Worm (Caenorhabditis elegans): Measurements from ENCODE around the gene hlh-15.

ce11 chrX:2430317-2430716 is 17.1 kb upstream of the hlh-15 start:
- TF ChIP-seq mdl-1 (tag; optimal IDR thresholded peaks at IDR 0.05): no peak
- TF ChIP-seq egl-13 (tag; optimal IDR thresholded peaks at IDR 0.05): no peak
- no peak for TF ChIP-seq nhr-11 (tag; optimal IDR thresholded peaks at IDR 0.05)
- TF ChIP-seq lin-39 (tag; optimal IDR thresholded peaks at IDR 0.05): no peak
- no peak for TF ChIP-seq egl-27 (tag; optimal IDR thresholded peaks at IDR 0.05)
- no peak for TF ChIP-seq tlp-1 (tag; optimal IDR thresholded peaks at IDR 0.05)
- TF ChIP-seq ceh-82 (tag; optimal IDR thresholded peaks at IDR 0.05): no peak
- no peak for TF ChIP-seq dpl-1 (GFP tag; optimal IDR thresholded peaks at IDR 0.05)
- no peak for TF ChIP-seq zag-1 (tag; optimal IDR thresholded peaks at IDR 0.05)
- no peak for TF ChIP-seq ztf-11 (tag; optimal IDR thresholded peaks at IDR 0.05)
- no peak for TF ChIP-seq snu-23 (GFP tag; optimal IDR thresholded peaks at IDR 0.05)
- no peak for TF ChIP-seq lir-3 (tag; optimal IDR thresholded peaks at IDR 0.05; ENCODE audit: poor library complexity)
- TF ChIP-seq lin-13 (GFP tag; optimal IDR thresholded peaks at IDR 0.05): no peak
